Worm (Caenorhabditis elegans) whole organism, L1 larva: ENCODE results near the gene sdc-3.

Source experiments
- efl-1 ChIP-seq, 4 experiments: fragments of 150-350 bp; optimal IDR thresholded peaks in 3 of 4; peaks in 1 of 4; 1 replicate in 1 of 4; 2 replicates in 3 of 4; lab custom pipeline; 2014; ENCODE audit warnings: missing biosample characterization in 2 of 4, missing genetic modification characterization in 2 of 4, missing genetic modification reagents in 2 of 4
- lin-13 ChIP-seq: fragments of 150-350 bp; optimal IDR thresholded peaks from 2 replicates; lab custom pipeline; 2014; ENCODE audit warnings: missing biosample characterization, missing genetic modification reagents, missing genetic modification characterization
- rnt-1 ChIP-seq: sonication (generic microtip); optimal IDR thresholded peaks from 2 replicates; lab custom pipeline; 2016; ENCODE audit warnings: mild to moderate bottlenecking, missing genetic modification characterization, moderate library complexity, missing compliant biosample characterization
- zag-1 ChIP-seq: fragments of 150-350 bp; optimal IDR thresholded peaks from 2 replicates; lab custom pipeline; 2014; ENCODE audit warnings: missing biosample characterization, missing genetic modification characterization
- ztf-11 ChIP-seq, 2 experiments: sonication (generic microtip); optimal IDR thresholded peaks; 2 replicates each; lab custom pipeline; 2016 to 2017; ENCODE audit warnings: missing genetic modification characterization in 2 of 2, missing biosample characterization in 1 of 2, missing compliant biosample characterization in 1 of 2

ce11 chrV:14999485-15000023, 48.5 kb downstream of the sdc-3 start, which contains the start of gene T01C3.11:
- TF ChIP-seq ztf-11 (tag; optimal IDR thresholded peaks at IDR 0.05; lab: Kevin White, UChicago) = no peak
- TF ChIP-seq efl-1 (optimal IDR thresholded peaks at IDR 0.05; lab: Kevin White, UChicago) = no peak
- peak in 1 of 2 experiments; percentile 65 for TF ChIP-seq efl-1 (GFP tag; optimal IDR thresholded peaks at IDR 0.05 in 1 of 2; lab: Kevin White, UChicago)
- TF ChIP-seq zag-1 (tag; lab: Kevin White, UChicago) = no peak
- no peak for TF ChIP-seq lin-13
- TF ChIP-seq rnt-1 (tag; lab: Kevin White, UChicago) = no peak
